Worm (Caenorhabditis elegans): ENCODE results near the gene C03A3.2.

DNA sequence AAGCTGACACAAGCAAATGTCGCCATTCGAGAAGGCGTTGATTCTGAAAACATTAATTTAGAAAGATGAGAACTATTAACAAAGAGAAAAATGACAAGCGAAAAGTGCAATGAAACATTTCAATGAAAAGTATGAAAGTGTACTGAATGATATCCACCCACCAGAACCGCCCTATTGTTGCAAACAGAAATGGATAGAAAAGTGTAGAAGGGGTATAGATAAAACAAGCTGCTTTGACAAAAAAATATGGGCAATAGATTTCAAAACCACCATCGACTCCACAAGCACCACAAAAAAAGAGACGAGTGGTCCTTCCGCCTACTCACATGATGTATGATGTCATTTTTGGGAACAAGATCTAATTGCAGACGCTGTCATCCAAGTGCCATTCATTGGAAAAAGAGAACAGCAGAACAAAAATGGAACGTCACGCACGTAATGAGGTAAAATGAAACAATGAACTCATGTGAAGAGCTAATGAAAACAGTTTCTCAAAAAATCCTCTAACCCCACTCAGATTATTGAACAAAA is 22.0 kb upstream of the C03A3.2 start, which contains the start of gene C34F6.10:
- no peak for TF ChIP-seq dve-1 (tag; optimal IDR thresholded peaks at IDR 0.05)
- no peak for TF ChIP-seq F13H6.1 (tag; optimal IDR thresholded peaks at IDR 0.05)
